Worm (Caenorhabditis elegans): Measurements from ENCODE around the gene fbxa-60.

ce11 chrIII:910540-911311 is 35.4 kb downstream of the fbxa-60 start, which contains the start of the genes F23H11.5 and bra-2:
- no peak for TF ChIP-seq sox-4 (tag; optimal IDR thresholded peaks at IDR 0.05)
- no peak for TF ChIP-seq egl-27 (tag; optimal IDR thresholded peaks at IDR 0.05)
- TF ChIP-seq Y116A8C.19 (tag; optimal IDR thresholded peaks at IDR 0.05; ENCODE audit: borderline replicate concordance) = no peak
- no peak for TF ChIP-seq unc-62 (GFP tag; optimal IDR thresholded peaks at IDR 0.05)
- TF ChIP-seq xbp-1 (tag; optimal IDR thresholded peaks at IDR 0.05) = no peak
- no peak for TF ChIP-seq fkh-4 (tag; optimal IDR thresholded peaks at IDR 0.05; ENCODE audit: borderline replicate concordance)
- TF ChIP-seq ztf-11 (tag; optimal IDR thresholded peaks at IDR 0.05) = no peak
- no peak for TF ChIP-seq pqm-1 (tag; optimal IDR thresholded peaks at IDR 0.05)
- TF ChIP-seq lin-39 (tag; optimal IDR thresholded peaks at IDR 0.05) = no peak
- TF ChIP-seq skn-1 (tag; optimal IDR thresholded peaks at IDR 0.05) = peak; percentile 14
- TF ChIP-seq nhr-71 (tag; optimal IDR thresholded peaks at IDR 0.05) = peak; percentile 34
- no peak for TF ChIP-seq nhr-11 (tag; optimal IDR thresholded peaks at IDR 0.05)

All from whole organism, L1 larva.